Worm (Caenorhabditis elegans) whole organism, early embryonic: Measurements from ENCODE around the gene acdh-7.

Experiments
- aly-1 ChIP-seq: sonication (generic microtip); optimal IDR thresholded peaks from 2 replicates; lab custom pipeline; 2016; ENCODE audit warnings: missing genetic modification characterization, missing compliant biosample characterization
- hnd-1 ChIP-seq: sonication (generic microtip); optimal IDR thresholded peaks from 2 replicates; lab custom pipeline; 2016; ENCODE audit warnings: missing genetic modification characterization, missing compliant biosample characterization
- tbx-11 ChIP-seq: fragments of 200-800 bp; sonication (Bioruptor generic); IDR thresholded peaks from 2 replicates; pipeline ENCODE4 v1.3.6; 2022; ENCODE audit warnings: missing genetic modification characterization, missing compliant biosample characterization

ce11 chrX:17184363-17184762, 32.5 kb downstream of the acdh-7 start:
- no peak for TF ChIP-seq hnd-1
- no peak for TF ChIP-seq tbx-11
- peak; percentile 33 for TF ChIP-seq aly-1 (tag; lab: Kevin White, UChicago)
